Worm (Caenorhabditis elegans): ENCODE measurements around the gene lido-13.
"Not testable (repeated sequence)": the region's sequence is repeated elsewhere in the genome, so short reads cannot be mapped to it uniquely, and the experiment has no call there.

lido-13 gene

ce11 chrII:3048989-3049388 is 5.1 kb downstream of the lido-13 start:
- TF ChIP-seq ztf-23 (GFP tag; IDR thresholded peaks at IDR 0.05) = no peak
- TF ChIP-seq ztf-29 (GFP tag; IDR thresholded peaks at IDR 0.05) = no peak
- no peak for TF ChIP-seq ref-1 (GFP tag; conservative IDR thresholded peaks at IDR 0.05)
- no peak for TF ChIP-seq med-1 (GFP tag; optimal IDR thresholded peaks at IDR 0.05; ENCODE audit: insufficient read depth)
- TF ChIP-seq klf-2 (GFP tag; conservative IDR thresholded peaks at IDR 0.05) = no peak
- no peak for TF ChIP-seq cog-1 (tag; optimal IDR thresholded peaks at IDR 0.05)
- no peak for TF ChIP-seq tab-1 (GFP tag; IDR thresholded peaks at IDR 0.05)
- TF ChIP-seq flt-1 (GFP tag; IDR thresholded peaks at IDR 0.05) = no peak
- no peak for TF ChIP-seq T22C8.4 (GFP tag; IDR thresholded peaks at IDR 0.05)

DNA sequence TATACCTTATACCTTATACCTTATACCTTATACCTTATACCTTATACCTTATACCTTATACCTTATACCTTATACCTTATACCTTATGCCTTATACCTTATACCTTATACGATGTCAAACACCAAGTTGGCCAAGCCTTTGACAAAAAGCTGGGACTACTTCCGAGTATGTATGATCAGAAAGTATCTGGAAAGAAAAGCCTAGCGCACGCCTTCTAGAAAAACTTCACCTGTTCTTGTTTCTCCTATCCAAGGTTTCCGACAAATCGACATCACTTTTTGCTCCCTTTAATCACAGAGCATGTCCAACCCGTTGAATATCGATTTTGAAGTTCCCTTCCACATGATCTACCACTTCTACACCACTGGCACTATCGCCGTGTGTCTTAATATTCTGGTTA is 5.7 kb downstream of the lido-13 start, which contains the start of gene sri-28:
TSS of gene sri-28 (plus strand) at position 301 of the 400 bp plus-strand sequence.
- TF ChIP-seq tab-1 (GFP tag; IDR thresholded peaks at IDR 0.05) (no peak), cog-1 (tag; optimal IDR thresholded peaks at IDR 0.05) (no peak), ztf-29 (GFP tag; IDR thresholded peaks at IDR 0.05) (no peak), T22C8.4 (GFP tag; IDR thresholded peaks at IDR 0.05) (no peak), med-1 (GFP tag; optimal IDR thresholded peaks at IDR 0.05; ENCODE audit: insufficient read depth) (no peak), ztf-23 (GFP tag; IDR thresholded peaks at IDR 0.05) (no peak), flt-1 (GFP tag; IDR thresholded peaks at IDR 0.05) (no peak), klf-2 (GFP tag; conservative IDR thresholded peaks at IDR 0.05) (no peak), ref-1 (GFP tag; conservative IDR thresholded peaks at IDR 0.05) (no peak)

- TF ChIP-seq med-1 (GFP tag; optimal IDR thresholded peaks at IDR 0.05; ENCODE audit: insufficient read depth) (no peak), ztf-23 (GFP tag; IDR thresholded peaks at IDR 0.05) (no peak), klf-2 (GFP tag; conservative IDR thresholded peaks at IDR 0.05) (no peak), T22C8.4 (GFP tag; IDR thresholded peaks at IDR 0.05) (no peak), flt-1 (GFP tag; IDR thresholded peaks at IDR 0.05) (no peak), cog-1 (tag; optimal IDR thresholded peaks at IDR 0.05) (no peak), ref-1 (GFP tag; conservative IDR thresholded peaks at IDR 0.05) (no peak), ztf-29 (GFP tag; IDR thresholded peaks at IDR 0.05) (no peak), tab-1 (GFP tag; IDR thresholded peaks at IDR 0.05) (no peak)
These were observed 8.2 kb downstream of the lido-13 start, which contains the start of gene sri-30 for ce11 chrII:3045875-3046274. Gene sri-30 (plus strand): TSS chrII:3046175.

ce11 chrII:3045422-3045821 is 8.7 kb downstream of the lido-13 start:
- TF ChIP-seq ztf-29 (GFP tag; IDR thresholded peaks at IDR 0.05) = no peak
- TF ChIP-seq T22C8.4 (GFP tag; IDR thresholded peaks at IDR 0.05) = no peak
- TF ChIP-seq med-1 (GFP tag; optimal IDR thresholded peaks at IDR 0.05; ENCODE audit: insufficient read depth) = no peak
- TF ChIP-seq flt-1 (GFP tag; IDR thresholded peaks at IDR 0.05) = no peak
- no peak for TF ChIP-seq tab-1 (GFP tag; IDR thresholded peaks at IDR 0.05)
- no peak for TF ChIP-seq ztf-23 (GFP tag; IDR thresholded peaks at IDR 0.05)
- no peak for TF ChIP-seq cog-1 (tag; optimal IDR thresholded peaks at IDR 0.05)
- TF ChIP-seq klf-2 (GFP tag; conservative IDR thresholded peaks at IDR 0.05) = no peak
- TF ChIP-seq ref-1 (GFP tag; conservative IDR thresholded peaks at IDR 0.05) = no peak

ce11 chrII:3044023-3044422 is 10.1 kb downstream of the lido-13 start, which contains the start of gene sri-29:
Gene sri-29 (plus strand): TSS chrII:3044323.
- TF ChIP-seq med-1 (GFP tag; optimal IDR thresholded peaks at IDR 0.05; ENCODE audit: insufficient read depth) (no peak), ref-1 (GFP tag; conservative IDR thresholded peaks at IDR 0.05) (no peak), tab-1 (GFP tag; IDR thresholded peaks at IDR 0.05) (no peak), T22C8.4 (GFP tag; IDR thresholded peaks at IDR 0.05) (no peak), ztf-29 (GFP tag; IDR thresholded peaks at IDR 0.05) (no peak), klf-2 (GFP tag; conservative IDR thresholded peaks at IDR 0.05) (no peak), flt-1 (GFP tag; IDR thresholded peaks at IDR 0.05) (no peak), ztf-23 (GFP tag; IDR thresholded peaks at IDR 0.05) (no peak), cog-1 (tag; optimal IDR thresholded peaks at IDR 0.05) (no peak)

- TF ChIP-seq T22C8.4 (GFP tag; IDR thresholded peaks at IDR 0.05) (no peak), med-1 (GFP tag; optimal IDR thresholded peaks at IDR 0.05; ENCODE audit: insufficient read depth) (no peak), flt-1 (GFP tag; IDR thresholded peaks at IDR 0.05) (no peak), tab-1 (GFP tag; IDR thresholded peaks at IDR 0.05) (no peak), klf-2 (GFP tag; conservative IDR thresholded peaks at IDR 0.05) (no peak), ref-1 (GFP tag; conservative IDR thresholded peaks at IDR 0.05) (no peak)
These were observed 10.8 kb downstream of the lido-13 start, which contains the start of gene B0454.8 for ce11 chrII:3043358-3043757. Gene B0454.8 (minus strand): TSS chrII:3043458.

- no peak for TF ChIP-seq ztf-23 (GFP tag; IDR thresholded peaks at IDR 0.05)
- no peak for TF ChIP-seq flt-1 (GFP tag; IDR thresholded peaks at IDR 0.05)
- TF ChIP-seq cog-1 (tag; optimal IDR thresholded peaks at IDR 0.05) = no peak
- TF ChIP-seq ref-1 (GFP tag; conservative IDR thresholded peaks at IDR 0.05) = no peak
- no peak for TF ChIP-seq klf-2 (GFP tag; conservative IDR thresholded peaks at IDR 0.05)
- TF ChIP-seq ztf-29 (GFP tag; IDR thresholded peaks at IDR 0.05) = no peak
- no peak for TF ChIP-seq med-1 (GFP tag; optimal IDR thresholded peaks at IDR 0.05; ENCODE audit: insufficient read depth)
- no peak for TF ChIP-seq T22C8.4 (GFP tag; IDR thresholded peaks at IDR 0.05)
- no peak for TF ChIP-seq tab-1 (GFP tag; IDR thresholded peaks at IDR 0.05)
These were observed 15.6 kb downstream of the lido-13 start, which contains the start of the genes B0454.26 and B0454.5 for ce11 chrII:3038453-3038909. Gene B0454.26 (minus strand): TSS chrII:3038553. Gene B0454.5 (plus strand): TSS chrII:3038859.

- TF ChIP-seq T22C8.4 (GFP tag; IDR thresholded peaks at IDR 0.05) = no peak
- no peak for TF ChIP-seq flt-1 (GFP tag; IDR thresholded peaks at IDR 0.05)
- TF ChIP-seq cog-1 (tag; optimal IDR thresholded peaks at IDR 0.05) = no peak
- TF ChIP-seq ztf-23 (GFP tag; IDR thresholded peaks at IDR 0.05) = no peak
- TF ChIP-seq ref-1 (GFP tag; conservative IDR thresholded peaks at IDR 0.05) = no peak
- TF ChIP-seq ztf-29 (GFP tag; IDR thresholded peaks at IDR 0.05) = no peak
These were observed 17.8 kb downstream of the lido-13 start for ce11 chrII:3036344-3036743.

DNA sequence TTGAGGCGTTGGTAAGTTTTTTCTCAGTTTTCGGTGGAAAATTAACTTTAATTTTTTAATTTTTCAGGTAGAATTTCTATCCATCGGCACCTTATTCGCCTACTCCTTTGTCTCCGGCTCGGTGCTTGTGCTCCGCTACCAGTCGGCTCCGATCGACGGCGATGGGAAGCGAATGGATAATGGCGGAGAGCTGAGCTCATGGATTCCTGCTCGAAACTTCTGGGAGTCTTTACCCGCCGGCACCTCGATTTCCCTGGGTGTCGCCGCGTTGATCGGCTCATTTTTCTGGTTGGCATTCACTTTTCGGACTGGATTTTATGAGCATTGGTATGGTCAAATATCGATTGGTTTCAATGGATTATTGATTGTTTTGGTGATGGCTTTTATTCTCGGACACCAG is 19.2 kb downstream of the lido-13 start:
- TF ChIP-seq T22C8.4 (GFP tag; IDR thresholded peaks at IDR 0.05) = 0 out of 2 replicates have a peak, but pooled peaks have one; percentile 30
- no peak for TF ChIP-seq flt-1 (GFP tag; IDR thresholded peaks at IDR 0.05)

DNA sequence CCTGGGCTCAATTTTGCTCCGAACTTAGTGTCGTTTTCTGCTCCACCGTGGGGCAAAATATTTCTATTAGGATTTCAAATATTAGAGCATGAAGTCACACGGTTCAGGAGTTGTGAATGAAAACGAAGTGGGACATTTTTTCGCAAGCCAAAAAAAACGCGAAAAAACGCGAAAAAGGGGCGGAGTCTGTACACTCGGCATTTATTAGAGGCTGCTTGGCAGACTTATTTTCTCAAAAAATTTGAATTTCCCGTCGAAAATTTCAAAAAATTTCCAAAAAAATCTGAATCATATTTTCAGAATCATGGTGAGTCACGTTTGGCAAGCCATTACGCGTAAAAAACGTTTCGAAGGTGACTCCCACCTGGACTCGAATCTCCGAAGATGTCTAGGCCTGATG is 21.6 kb downstream of the lido-13 start, which contains the start of gene B0454.6:
TSS of gene B0454.6 (plus strand) at position 301 of the 400 bp plus-strand sequence.
- not testable (repeated sequence) for TF ChIP-seq ztf-29 (GFP tag; IDR thresholded peaks at IDR 0.05); ref-1 (GFP tag; conservative IDR thresholded peaks at IDR 0.05); cog-1 (tag; optimal IDR thresholded peaks at IDR 0.05)

Measured in whole organism, midembryonic.